Worm (Caenorhabditis elegans) whole organism, L4 larva: ENCODE results near the gene tbx-43.

ENCODE experiments used
- F10B5.3 ChIP-seq: sonication (generic microtip); optimal IDR thresholded peaks from 2 replicates; lab custom pipeline; 2016; ENCODE audit warnings: mild to moderate bottlenecking, missing genetic modification characterization, missing compliant biosample characterization
- F44E2.7 ChIP-seq: fragments of 200-800 bp; sonication (Bioruptor generic); IDR thresholded peaks from 2 replicates; pipeline ENCODE4 v2.1.2; 2022; ENCODE audit warnings: missing genetic modification characterization, missing compliant biosample characterization
- F49E8.2 ChIP-seq: sonication (generic microtip); optimal IDR thresholded peaks from 2 replicates; lab custom pipeline; 2016; ENCODE audit warnings: missing compliant biosample characterization, mild to moderate bottlenecking, missing genetic modification characterization, borderline replicate concordance
- R02D3.7 ChIP-seq: fragments of 150-350 bp; sonication (generic microtip); optimal IDR thresholded peaks from 3 replicates; lab custom pipeline; 2014; ENCODE audit warnings: missing biosample characterization, missing genetic modification characterization
- T20F7.1 ChIP-seq: fragments of 200-800 bp; sonication (Bioruptor generic); optimal IDR thresholded peaks from 2 replicates; lab custom pipeline; 2018; ENCODE audit warnings: mild to moderate bottlenecking, missing genetic modification characterization, missing compliant biosample characterization
- Y5F2A.4 ChIP-seq: fragments of 200-800 bp; sonication (Bioruptor generic); optimal IDR thresholded peaks from 2 replicates; lab custom pipeline; 2018; ENCODE audit warnings: mild to moderate bottlenecking, missing genetic modification characterization, missing compliant biosample characterization
- ZK546.5 ChIP-seq, 2 experiments: sonication (generic microtip); optimal IDR thresholded peaks; 2 replicates each; lab custom pipeline; 2017; ENCODE audit warnings: missing biosample characterization in 2 of 2, missing genetic modification characterization in 2 of 2
- aha-1 ChIP-seq: fragments of 150-350 bp; peaks from one replicate; lab custom pipeline; 2014; ENCODE audit warnings: missing biosample characterization, missing genetic modification characterization
- attf-4 ChIP-seq: sonication (generic microtip); optimal IDR thresholded peaks from 3 replicates; lab custom pipeline; 2017; ENCODE audit warnings: missing biosample characterization, missing genetic modification characterization
- ceh-20 ChIP-seq: fragments of 200-800 bp; sonication (Bioruptor generic); IDR thresholded peaks from 2 replicates; pipeline ENCODE4 v1.3.6; 2022; ENCODE audit warnings: missing genetic modification reagents, missing genetic modification characterization, missing compliant biosample characterization
- ceh-28 ChIP-seq: fragments of 150-350 bp; optimal IDR thresholded peaks from 2 replicates; lab custom pipeline; 2014; ENCODE audit warnings: missing biosample characterization, missing genetic modification reagents, missing genetic modification characterization
- ces-1 ChIP-seq: fragments of 150-350 bp; sonication (generic microtip); optimal IDR thresholded peaks from 4 replicates; lab custom pipeline; 2014; ENCODE audit warnings: missing biosample characterization, missing genetic modification reagents, missing genetic modification characterization
- cey-2 ChIP-seq: sonication (generic microtip); optimal IDR thresholded peaks from 3 replicates; lab custom pipeline; 2017; ENCODE audit warnings: missing genetic modification characterization, mild to moderate bottlenecking, missing compliant biosample characterization, antibody characterized with exemption, borderline replicate concordance; ENCODE audit not compliant: insufficient read depth
- dmd-6 ChIP-seq: fragments of 200-800 bp; sonication (Bioruptor generic); IDR thresholded peaks from 2 replicates; pipeline ENCODE4 v1.3.6; 2022; ENCODE audit warnings: missing genetic modification reagents, missing genetic modification characterization, missing compliant biosample characterization
- dve-1 ChIP-seq: sonication (generic microtip); optimal IDR thresholded peaks from 2 replicates; lab custom pipeline; 2017; ENCODE audit warnings: antibody characterized with exemption, mild to moderate bottlenecking, missing genetic modification characterization, missing compliant biosample characterization; ENCODE audit not compliant: insufficient read depth
- fkh-10 ChIP-seq: fragments of 150-350 bp; optimal IDR thresholded peaks from 2 replicates; lab custom pipeline; 2014; ENCODE audit warnings: missing biosample characterization, missing genetic modification reagents, missing genetic modification characterization
- fos-1 ChIP-seq: fragments of 150-350 bp; optimal IDR thresholded peaks from 2 replicates; lab custom pipeline; 2014; ENCODE audit warnings: missing biosample characterization, missing genetic modification characterization
- hmg-1.1 ChIP-seq: fragments of 200-800 bp; sonication (Bioruptor generic); IDR thresholded peaks from 2 replicates; pipeline ENCODE4 v1.3.6; 2022; ENCODE audit warnings: missing genetic modification reagents, missing genetic modification characterization, missing compliant biosample characterization
- lim-7 ChIP-seq: fragments of 200-800 bp; sonication (Bioruptor generic); IDR thresholded peaks from 2 replicates; pipeline ENCODE4 v1.3.6; 2022; ENCODE audit warnings: missing genetic modification characterization, missing compliant biosample characterization
- lin-1 ChIP-seq: fragments of 200-800 bp; sonication (Bioruptor generic); IDR thresholded peaks from 2 replicates; pipeline ENCODE4 v1.3.6; 2022; ENCODE audit warnings: missing genetic modification reagents, missing genetic modification characterization, missing compliant biosample characterization
- lin-38 ChIP-seq: fragments of 200-800 bp; sonication (Bioruptor generic); IDR thresholded peaks from 2 replicates; pipeline ENCODE4 v1.3.6; 2022; ENCODE audit warnings: missing genetic modification reagents, missing genetic modification characterization, missing compliant biosample characterization
- lsy-2 ChIP-seq, 2 experiments: fragments of 150-350 bp in 1 of 2; sonication (generic microtip) in 1 of 2; optimal IDR thresholded peaks; 2 replicates each; lab custom pipeline; 2014 to 2017; ENCODE audit warnings: missing biosample characterization in 2 of 2, missing genetic modification characterization in 2 of 2
- madf-5 ChIP-seq, 2 experiments: fragments of 200-800 bp; sonication (Bioruptor generic); IDR thresholded peaks; 2 replicates each; pipeline ENCODE4 v1.3.6; 2022; ENCODE audit warnings: missing compliant biosample characterization in 2 of 2, missing genetic modification characterization in 2 of 2
- nhr-111 ChIP-seq: fragments of 200-800 bp; sonication (Bioruptor generic); optimal IDR thresholded peaks from 2 replicates; lab custom pipeline; 2018; ENCODE audit warnings: mild to moderate bottlenecking, missing genetic modification characterization, missing compliant biosample characterization
- nhr-237 ChIP-seq: sonication (generic microtip); optimal IDR thresholded peaks from 2 replicates; lab custom pipeline; 2017; ENCODE audit warnings: missing biosample characterization, missing genetic modification characterization
- nhr-48 ChIP-seq: sonication (generic microtip); optimal IDR thresholded peaks from 2 replicates; lab custom pipeline; 2016; ENCODE audit warnings: mild to moderate bottlenecking, missing genetic modification characterization, missing compliant biosample characterization
- nhr-77 ChIP-seq: fragments of 150-350 bp; optimal IDR thresholded peaks from 2 replicates; lab custom pipeline; 2014; ENCODE audit warnings: missing biosample characterization, missing genetic modification characterization
- pha-4 ChIP-seq, 2 experiments: fragments of 150-350 bp in 1 of 2; fragments of 200-800 bp in 1 of 2; sonication (Bioruptor generic) in 1 of 2; IDR thresholded peaks in 1 of 2; optimal IDR thresholded peaks in 1 of 2; 2 replicates each; pipeline versions ENCODE4 v1.3.6 to Lab custom; 2014 to 2022; ENCODE audit warnings: missing genetic modification characterization in 2 of 2, missing genetic modification reagents in 2 of 2, missing biosample characterization in 1 of 2, missing compliant biosample characterization in 1 of 2
- php-3 ChIP-seq: fragments of 200-800 bp; sonication (Bioruptor generic); IDR thresholded peaks from 2 replicates; pipeline ENCODE4 v1.3.6; 2022; ENCODE audit warnings: missing genetic modification reagents, missing genetic modification characterization, missing compliant biosample characterization
- pqm-1 ChIP-seq: sonication (generic microtip); optimal IDR thresholded peaks from 2 replicates; lab custom pipeline; 2017; ENCODE audit warnings: missing biosample characterization, missing genetic modification characterization
- set-16 ChIP-seq: fragments of 200-800 bp; sonication (Bioruptor generic); IDR thresholded peaks from 2 replicates; pipeline ENCODE4 v1.3.6; 2022; ENCODE audit warnings: missing genetic modification reagents, missing genetic modification characterization, missing compliant biosample characterization
- snpc-1.2 ChIP-seq: fragments of 200-800 bp; sonication (Bioruptor generic); IDR thresholded peaks from 2 replicates; pipeline ENCODE4 v1.3.6; 2022; ENCODE audit warnings: missing genetic modification reagents, missing genetic modification characterization, missing compliant biosample characterization
- unc-62 ChIP-seq, 3 experiments: fragments of 150-350 bp in 1 of 3; sonication (generic microtip); optimal IDR thresholded peaks in 2 of 3; peaks in 1 of 3; 1 replicate in 1 of 3; 2 replicates in 2 of 3; lab custom pipeline; 2014 to 2017; ENCODE audit warnings: missing biosample characterization in 3 of 3, missing genetic modification characterization in 3 of 3, missing genetic modification reagents in 3 of 3, missing genotype in 1 of 3
- zfp-3 ChIP-seq: fragments of 200-800 bp; sonication (Bioruptor generic); conservative IDR thresholded peaks from 2 replicates; pipeline ENCODE4 v1.3.6; 2022; ENCODE audit warnings: missing genetic modification reagents, missing genetic modification characterization, missing compliant biosample characterization
- zip-2 ChIP-seq: fragments of 150-350 bp; optimal IDR thresholded peaks from 2 replicates; lab custom pipeline; 2014; ENCODE audit warnings: missing biosample characterization, missing genetic modification characterization

tbx-43 gene

DNA sequence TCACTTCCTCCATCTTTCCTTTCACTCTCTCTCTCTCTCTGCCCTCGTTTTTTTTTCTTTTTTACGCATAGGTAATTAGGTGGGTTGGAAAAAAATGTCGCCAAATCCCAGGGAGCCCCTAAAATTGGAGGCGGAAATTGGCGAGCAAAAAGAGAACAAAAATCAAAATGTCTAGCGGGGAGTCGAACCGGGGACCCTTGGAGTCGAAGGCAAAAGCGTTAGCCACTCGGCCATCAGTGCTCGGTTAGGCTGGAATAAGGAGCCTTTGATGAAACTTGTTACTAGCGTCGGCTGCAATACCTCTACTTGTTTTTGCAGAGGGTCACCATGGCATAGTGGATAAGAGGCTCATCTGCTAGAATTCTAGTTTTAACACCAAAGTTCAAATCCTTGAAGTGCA is 26.8 kb downstream of the tbx-43 start (continued):
- TF ChIP-seq R02D3.7 (tag; lab: Kevin White, UChicago) (no peak), fkh-10 (GFP tag; lab: Kevin White, UChicago) (no peak), dmd-6 (GFP tag; lab: Robert Waterston, UW) (no peak), zip-2 (tag; lab: Kevin White, UChicago) (no peak), T20F7.1 (GFP tag; lab: Kevin White, UChicago) (no peak), pha-4 (GFP tag; IDR thresholded peaks at IDR 0.05; lab: Robert Waterston, UW) (0 out of 2 replicates have a peak, but pooled peaks have one; percentile 21), pha-4 (tag; optimal IDR thresholded peaks at IDR 0.05; lab: Kevin White, UChicago) (no peak), F44E2.7 (GFP tag; lab: Robert Waterston, UW) (0 out of 2 replicates have a peak, but pooled peaks have one; percentile 11), lin-1 (GFP tag; lab: Robert Waterston, UW) (no peak), lim-7 (GFP tag; lab: Robert Waterston, UW) (peak; percentile 66; the same call in 1 of the 2 replicates)

DNA sequence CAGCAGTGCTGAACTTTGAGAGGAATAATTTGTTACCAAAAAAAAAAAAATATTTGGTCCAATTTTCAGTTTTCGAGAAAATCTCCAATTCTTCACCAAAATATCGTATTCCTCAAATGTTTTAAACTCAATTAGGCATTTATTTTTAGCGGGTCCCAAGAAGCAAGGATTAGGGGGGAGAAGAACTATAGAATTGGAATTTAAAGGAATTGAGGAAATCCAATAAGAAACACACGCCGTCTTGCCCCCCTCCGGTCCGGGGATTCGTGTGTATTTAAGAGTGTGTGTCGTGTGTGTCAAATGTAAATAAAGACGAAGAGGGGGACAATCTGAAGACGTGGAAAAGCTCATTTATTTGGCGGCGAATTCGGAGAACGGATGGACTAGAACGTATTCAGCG is 36.5 kb downstream of the tbx-43 start:
- TF ChIP-seq madf-5 (GFP tag; IDR thresholded peaks at IDR 0.05; lab: Robert Waterston, UW) = no peak
- TF ChIP-seq fkh-10 (GFP tag; lab: Kevin White, UChicago) = peak; percentile 31
- peak in 1 of 2 experiments; percentile 6 for TF ChIP-seq unc-62 (GFP tag; optimal IDR thresholded peaks at IDR 0.05 in 1 of 2; lab: Kevin White, UChicago)
- no peak for TF ChIP-seq unc-62 (tag; optimal IDR thresholded peaks at IDR 0.05; lab: Kevin White, UChicago)
- TF ChIP-seq, all 104 proteins: peak for 2

DNA sequence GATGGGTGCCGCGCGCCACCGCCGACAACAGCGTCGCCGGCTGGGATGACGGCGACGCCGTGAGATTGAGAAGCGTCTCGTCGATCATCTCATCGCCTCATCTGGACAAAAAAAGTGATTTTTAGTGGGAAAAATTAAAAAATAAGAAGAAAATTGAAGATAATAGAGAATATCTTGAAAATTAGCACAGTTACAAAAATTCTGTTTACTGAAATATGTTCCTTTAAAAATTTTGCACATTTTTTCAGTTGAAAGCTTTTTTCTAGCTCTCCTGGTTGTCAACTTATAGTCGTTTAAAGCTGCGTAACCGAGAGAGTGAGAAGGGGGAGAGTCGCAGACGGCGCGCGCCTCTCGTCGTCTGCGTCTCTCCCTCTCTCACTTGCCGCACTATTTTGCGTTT is 36.9 kb downstream of the tbx-43 start, which contains the start of gene ser-4:
ser-4 (minus strand) TSS at position 101 of the 400 bp plus-strand sequence.
- no peak for TF ChIP-seq hmg-1.1
- TF ChIP-seq lsy-2 (tag; optimal IDR thresholded peaks at IDR 0.05; lab: Kevin White, UChicago) = no peak
- peak; percentile 28; the same call in 1 of the 2 replicates for TF ChIP-seq set-16

DNA sequence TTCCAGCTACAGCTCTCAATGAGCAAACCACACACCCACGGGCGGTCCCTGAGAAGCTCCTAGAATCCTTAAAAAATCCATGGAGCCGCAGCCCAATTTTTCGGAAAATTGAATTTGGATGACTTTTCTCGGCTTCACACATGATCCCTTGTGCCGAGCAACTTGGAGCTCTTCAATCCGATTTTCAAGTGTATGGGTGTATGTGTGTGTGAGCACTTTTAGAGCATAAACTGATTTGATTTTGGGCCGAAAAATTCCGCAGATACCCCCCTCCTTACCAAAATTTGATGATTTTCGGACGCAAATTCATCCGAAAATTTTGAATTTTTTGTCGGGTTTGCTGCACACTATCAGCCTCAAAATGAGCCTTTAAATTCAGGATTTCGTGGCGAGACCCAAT is 38.0 kb downstream of the tbx-43 start:
- TF ChIP-seq fos-1 (tag; lab: Kevin White, UChicago) (no peak), nhr-48 (tag; lab: Kevin White, UChicago) (no peak), nhr-111 (GFP tag; lab: Kevin White, UChicago) (no peak), snpc-1.2 (GFP tag; lab: Robert Waterston, UW) (no peak), ces-1 (GFP tag; lab: Kevin White, UChicago) (peak; percentile 80), nhr-237 (tag; lab: Kevin White, UChicago) (no peak), lim-7 (GFP tag; lab: Robert Waterston, UW) (no peak), fkh-10 (GFP tag; lab: Kevin White, UChicago) (peak; percentile 80), pqm-1 (no peak), aha-1 (tag; lab: Kevin White, UChicago) (peak; percentile 70), lin-38 (GFP tag; lab: Robert Waterston, UW) (no peak), zfp-3 (no peak), cey-2 (tag; lab: Kevin White, UChicago) (no peak)
- TF ChIP-seq, all 104 proteins: peak for 3

ce11 chrIII:1718800-1719199 is 51.1 kb downstream of the tbx-43 start:
- TF ChIP-seq cey-2 (tag; lab: Kevin White, UChicago) = no peak
- no peak for TF ChIP-seq ces-1 (GFP tag; lab: Kevin White, UChicago)
- TF ChIP-seq php-3 = no peak
- TF ChIP-seq nhr-237 (tag; lab: Kevin White, UChicago) = no peak
- TF ChIP-seq ceh-20 (GFP tag; lab: Robert Waterston, UW) = no peak
- TF ChIP-seq nhr-77 (tag; lab: Kevin White, UChicago) = no peak
- no peak for TF ChIP-seq ceh-28
- no peak for TF ChIP-seq attf-4 (tag; lab: Kevin White, UChicago)
- TF ChIP-seq ZK546.5 (tag; optimal IDR thresholded peaks at IDR 0.05; lab: Kevin White, UChicago) = no peak
- TF ChIP-seq F49E8.2 = no peak
- TF ChIP-seq Y5F2A.4 (GFP tag; lab: Kevin White, UChicago) = no peak
- no peak for TF ChIP-seq F10B5.3 (tag; lab: Kevin White, UChicago)
- TF ChIP-seq dve-1 (tag; lab: Kevin White, UChicago) = no peak
- no peak for TF ChIP-seq lsy-2 (tag; optimal IDR thresholded peaks at IDR 0.05; lab: Kevin White, UChicago)
